Fruit fly (Drosophila melanogaster) whole organism, embryonic: ENCODE results near the gene pkaap.
A peak's percentile ranks its signal among the peaks of the same experiment; 100 is the strongest.

Source experiments
- Adf1 ChIP-seq: fragments of 200-800 bp; sonication (Bioruptor generic); IDR thresholded peaks from 2 replicates; pipeline ENCODE4 v1.3.6; 2022; ENCODE audit warnings: missing biosample characterization, missing genetic modification characterization
- Bteb2 ChIP-seq: fragments of 200-800 bp; sonication (Bioruptor generic); optimal IDR thresholded peaks from 2 replicates; lab custom pipeline; 2016; ENCODE audit warnings: missing biosample characterization, missing genetic modification characterization
- CG1024 ChIP-seq: fragments of 200-800 bp; sonication (Bioruptor generic); IDR thresholded peaks from 2 replicates; pipeline ENCODE4 v1.3.6; 2022; ENCODE audit warnings: missing biosample characterization, missing genetic modification characterization
- CG10274 ChIP-seq: fragments of 200-800 bp; sonication (Bioruptor generic); optimal IDR thresholded peaks from 3 replicates; lab custom pipeline; 2017; ENCODE audit warnings: missing biosample characterization, mild to moderate bottlenecking, missing genetic modification characterization
- CG11398 ChIP-seq: fragments of 200-800 bp; sonication (Bioruptor generic); optimal IDR thresholded peaks from 2 replicates; lab custom pipeline; 2016; ENCODE audit warnings: missing biosample characterization, missing genetic modification characterization
- CG11696 ChIP-seq: fragments of 200-800 bp; sonication (Bioruptor generic); IDR thresholded peaks from 2 replicates; pipeline ENCODE4 v1.3.6; 2022; ENCODE audit warnings: missing biosample characterization, missing genetic modification characterization
- CG14710 ChIP-seq: fragments of 200-800 bp; sonication (Bioruptor generic); optimal IDR thresholded peaks from 3 replicates; lab custom pipeline; 2019; ENCODE audit warnings: missing biosample characterization, mild to moderate bottlenecking, missing genetic modification characterization, moderate library complexity
- CG16813 ChIP-seq: fragments of 200-800 bp; sonication (Bioruptor generic); IDR thresholded peaks from 3 replicates; pipeline ENCODE4 v1.3.6; 2022; ENCODE audit warnings: missing biosample characterization, missing genetic modification characterization; ENCODE audit not compliant: partially characterized antibody
- CG16863 ChIP-seq: fragments of 200-800 bp; sonication (Bioruptor generic); optimal IDR thresholded peaks from 3 replicates; lab custom pipeline; 2016; ENCODE audit warnings: missing biosample characterization, missing genetic modification characterization
- CG17568 ChIP-seq: fragments of 200-800 bp; sonication (Bioruptor generic); optimal IDR thresholded peaks from 2 replicates; lab custom pipeline; 2018; ENCODE audit warnings: missing biosample characterization, mild to moderate bottlenecking, missing genetic modification characterization, moderate library complexity
- CG18619 ChIP-seq: fragments of 200-800 bp; sonication (Bioruptor generic); optimal IDR thresholded peaks from 3 replicates; lab custom pipeline; 2017; ENCODE audit warnings: missing biosample characterization, mild to moderate bottlenecking, missing genetic modification characterization
- CG2199 ChIP-seq: fragments of 200-800 bp; sonication (Bioruptor generic); IDR thresholded peaks from 3 replicates; pipeline ENCODE4 v1.3.6; 2022; ENCODE audit warnings: missing biosample characterization, missing genetic modification characterization
- CG3281 ChIP-seq: fragments of 200-800 bp; sonication (Bioruptor generic); optimal IDR thresholded peaks from 3 replicates; lab custom pipeline; 2017; ENCODE audit warnings: missing biosample characterization, mild to moderate bottlenecking, missing genetic modification characterization
- CG3726 ChIP-seq: fragments of 200-800 bp; sonication (Bioruptor generic); IDR thresholded peaks from 3 replicates; pipeline ENCODE4, ENCODE4 v1.3.6; 2022; ENCODE audit warnings: missing biosample characterization, missing genetic modification characterization
- CG4707 ChIP-seq: fragments of 200-800 bp; sonication (Bioruptor generic); optimal IDR thresholded peaks from 2 replicates; lab custom pipeline; 2018; ENCODE audit warnings: missing biosample characterization, mild to moderate bottlenecking, missing genetic modification characterization, moderate library complexity
- CG5180 ChIP-seq: fragments of 200-800 bp; sonication (Bioruptor generic); optimal IDR thresholded peaks from 3 replicates; lab custom pipeline; 2017; ENCODE audit warnings: missing biosample characterization, missing genetic modification characterization, mild to moderate bottlenecking, moderate library complexity, missing genetic modification reagents
- CG6175 ChIP-seq: fragments of 200-800 bp; sonication (Bioruptor generic); IDR thresholded peaks from 3 replicates; pipeline ENCODE4 v1.3.6; 2022; ENCODE audit warnings: missing biosample characterization, missing genetic modification characterization
- CG6654 ChIP-seq: fragments of 200-800 bp; sonication (Bioruptor generic); optimal IDR thresholded peaks from 2 replicates; lab custom pipeline; 2017; ENCODE audit warnings: missing biosample characterization, mild to moderate bottlenecking, missing genetic modification characterization
- CG6791 ChIP-seq: fragments of 200-800 bp; sonication (Bioruptor generic); IDR thresholded peaks from 3 replicates; pipeline ENCODE4 v1.3.6; 2022; ENCODE audit warnings: missing biosample characterization, missing genetic modification characterization; ENCODE audit not compliant: partially characterized antibody
- CG8290 ChIP-seq, 3 experiments: fragments of 200-800 bp; sonication (Bioruptor generic); optimal IDR thresholded peaks; 2 replicates each; lab custom pipeline; 2016 to 2019; ENCODE audit warnings: missing biosample characterization in 3 of 3, missing genetic modification characterization in 3 of 3, mild to moderate bottlenecking in 2 of 3, moderate library complexity in 1 of 3
- CG9215 ChIP-seq: fragments of 200-800 bp; sonication (Bioruptor generic); IDR thresholded peaks from 2 replicates; pipeline ENCODE4 v1.3.6; 2022; ENCODE audit warnings: missing biosample characterization, missing genetic modification characterization
- CHES-1-like ChIP-seq: fragments of 200-800 bp; sonication (Bioruptor generic); optimal IDR thresholded peaks from 2 replicates; lab custom pipeline; 2016; ENCODE audit warnings: missing biosample characterization, missing genetic modification characterization
- CrebB ChIP-seq: fragments of 200-800 bp; sonication (Bioruptor generic); optimal IDR thresholded peaks from 3 replicates; lab custom pipeline; 2018; ENCODE audit warnings: missing biosample characterization, mild to moderate bottlenecking, missing genetic modification characterization
- Fer1 ChIP-seq: fragments of 200-800 bp; sonication (Bioruptor generic); optimal IDR thresholded peaks from 2 replicates; lab custom pipeline; 2017; ENCODE audit warnings: missing biosample characterization, mild to moderate bottlenecking, missing genetic modification characterization
- GATAe ChIP-seq: fragments of 200-800 bp; sonication (Bioruptor generic); conservative IDR thresholded peaks from 2 replicates; pipeline ENCODE4 v1.3.6; 2022; ENCODE audit warnings: missing biosample characterization, missing genetic modification characterization
- HHEX ChIP-seq: fragments of 200-800 bp; sonication (Bioruptor generic); optimal IDR thresholded peaks from 3 replicates; lab custom pipeline; 2017; ENCODE audit warnings: missing biosample characterization, mild to moderate bottlenecking, missing genetic modification characterization, missing genetic modification reagents
- HLH4C ChIP-seq: fragments of 200-800 bp; sonication (Bioruptor generic); IDR thresholded peaks from 3 replicates; pipeline ENCODE4 v1.3.6; 2022; ENCODE audit warnings: missing biosample characterization, missing genetic modification characterization; ENCODE audit not compliant: partially characterized antibody
- HmgZ ChIP-seq: fragments of 200-800 bp; sonication (Bioruptor generic); optimal IDR thresholded peaks from 2 replicates; lab custom pipeline; 2018; ENCODE audit warnings: missing biosample characterization, mild to moderate bottlenecking, missing genetic modification characterization
- Hr78 ChIP-seq, 2 experiments: fragments of 200-800 bp in 1 of 2; fragments of >200 bp in 1 of 2; sonication (Bioruptor generic) in 1 of 2; optimal IDR thresholded peaks; 2 replicates each; lab custom pipeline; 2017 to 2019; ENCODE audit warnings: missing biosample characterization in 2 of 2, missing genetic modification characterization in 2 of 2, mild to moderate bottlenecking in 1 of 2, moderate library complexity in 1 of 2
- Nf-YA ChIP-seq: fragments of 200-800 bp; sonication (Bioruptor generic); IDR thresholded peaks from 2 replicates; pipeline ENCODE4 v1.3.6; 2022; ENCODE audit warnings: missing biosample characterization, missing genetic modification characterization
- Ssrp ChIP-seq: fragments of 200-800 bp; sonication (Bioruptor generic); optimal IDR thresholded peaks from 2 replicates; lab custom pipeline; 2018; ENCODE audit warnings: missing biosample characterization, mild to moderate bottlenecking, missing genetic modification characterization, moderate library complexity
- chinmo ChIP-seq: fragments of 200-800 bp; sonication (Bioruptor generic); IDR thresholded peaks from 4 replicates; pipeline ENCODE4 v1.3.6; 2022; ENCODE audit warnings: missing biosample characterization, missing genetic modification characterization; ENCODE audit not compliant: partially characterized antibody
- croc ChIP-seq: fragments of 200-800 bp; sonication (Bioruptor generic); conservative IDR thresholded peaks from 3 replicates; pipeline ENCODE4 v1.3.6; 2022; ENCODE audit warnings: missing biosample characterization, missing genetic modification characterization
- da ChIP-seq: fragments of 200-800 bp; sonication (Bioruptor generic); optimal IDR thresholded peaks from 2 replicates; lab custom pipeline; 2016; ENCODE audit warnings: missing biosample characterization, missing genetic modification characterization
- gsb-n ChIP-seq: fragments of 200-800 bp; sonication (Bioruptor generic); optimal IDR thresholded peaks from 3 replicates; lab custom pipeline; 2018; ENCODE audit warnings: missing biosample characterization, mild to moderate bottlenecking, missing genetic modification characterization
- ind ChIP-seq: fragments of 200-800 bp; sonication (Bioruptor generic); optimal IDR thresholded peaks from 3 replicates; lab custom pipeline; 2016; ENCODE audit warnings: missing biosample characterization, missing genetic modification characterization
- inv ChIP-seq: fragments of 200-800 bp; sonication (Bioruptor generic); IDR thresholded peaks from 2 replicates; pipeline ENCODE4 v1.3.6; 2022; ENCODE audit warnings: missing biosample characterization, missing genetic modification characterization; ENCODE audit not compliant: partially characterized antibody
- kay ChIP-seq: fragments of 200-800 bp; sonication (Bioruptor generic); optimal IDR thresholded peaks from 2 replicates; lab custom pipeline; 2016; ENCODE audit warnings: missing biosample characterization, missing genetic modification characterization
- lab ChIP-seq: fragments of 200-800 bp; sonication (Bioruptor generic); optimal IDR thresholded peaks from 3 replicates; lab custom pipeline; 2017; ENCODE audit warnings: missing biosample characterization, missing genetic modification characterization, mild to moderate bottlenecking, moderate library complexity, missing genetic modification reagents
- mld ChIP-seq: fragments of 200-800 bp; sonication (Bioruptor generic); IDR thresholded peaks from 3 replicates; pipeline ENCODE4 v1.3.6; 2022; ENCODE audit warnings: missing biosample characterization, missing genetic modification characterization; ENCODE audit not compliant: partially characterized antibody
- repo ChIP-seq: fragments of 200-800 bp; sonication (Bioruptor generic); optimal IDR thresholded peaks from 2 replicates; lab custom pipeline; 2016; ENCODE audit warnings: missing biosample characterization, missing genetic modification characterization
- schlank ChIP-seq: fragments of 200-800 bp; sonication (Bioruptor generic); optimal IDR thresholded peaks from 2 replicates; lab custom pipeline; 2018; ENCODE audit warnings: missing biosample characterization, mild to moderate bottlenecking, missing genetic modification characterization
- sens ChIP-seq: fragments of 200-800 bp; sonication (Bioruptor generic); peaks from one replicate; lab custom pipeline; 2016; ENCODE audit warnings: missing biosample characterization, missing genetic modification characterization
- sens-2 ChIP-seq: fragments of 200-800 bp; sonication (Bioruptor generic); IDR thresholded peaks from 2 replicates; pipeline ENCODE4 v1.3.6; 2022; ENCODE audit warnings: missing biosample characterization, missing genetic modification characterization
- sima ChIP-seq: fragments of 200-800 bp; sonication (Bioruptor generic); optimal IDR thresholded peaks from 2 replicates; lab custom pipeline; 2016; ENCODE audit warnings: missing biosample characterization, missing genetic modification characterization
- sug ChIP-seq: fragments of 200-800 bp; optimal IDR thresholded peaks from 2 replicates; lab custom pipeline; 2019; ENCODE audit warnings: missing biosample characterization, mild to moderate bottlenecking, missing genetic modification characterization, moderate library complexity
- vfl ChIP-seq: fragments of 200-800 bp; sonication (Bioruptor generic); optimal IDR thresholded peaks from 2 replicates; lab custom pipeline; 2016; ENCODE audit warnings: missing biosample characterization, missing genetic modification characterization
- zf30C ChIP-seq: fragments of 200-800 bp; sonication (Bioruptor generic); optimal IDR thresholded peaks from 3 replicates; lab custom pipeline; 2018; ENCODE audit warnings: missing biosample characterization, mild to moderate bottlenecking, missing genetic modification characterization
- zfh2 ChIP-seq: fragments of 200-800 bp; sonication (Bioruptor generic); optimal IDR thresholded peaks from 2 replicates; lab custom pipeline; 2016; ENCODE audit warnings: missing biosample characterization, missing genetic modification characterization

Gene pkaap

DNA sequence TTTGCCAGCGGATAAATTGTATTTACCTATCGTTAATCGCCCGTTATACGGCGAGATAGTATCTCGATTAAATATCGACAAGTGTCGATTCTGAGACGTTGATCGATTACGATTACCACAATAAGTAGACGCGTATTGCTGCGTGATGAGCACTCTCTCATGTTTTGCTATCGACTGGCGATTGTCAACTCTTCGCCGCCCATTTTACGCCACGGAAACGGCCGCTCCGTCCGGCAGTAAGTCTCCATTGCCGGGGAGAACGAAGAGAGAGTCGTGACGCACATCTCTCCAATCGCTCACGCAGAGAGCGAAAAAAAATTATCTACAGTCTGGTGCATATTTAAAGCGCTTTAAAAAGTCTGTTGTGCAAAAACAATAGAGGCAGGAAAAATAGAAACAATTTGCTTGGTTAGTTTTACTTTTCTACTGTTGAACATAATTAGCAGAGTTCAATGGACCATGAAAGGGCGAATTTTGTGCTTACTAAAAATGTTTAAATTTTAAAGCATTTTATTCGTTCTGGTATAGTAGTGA, 36.4 kb upstream of the pkaap start, which contains the start of gene CG46309 (continued):
- TF ChIP-seq CG11696 (GFP tag; lab: Robert Waterston, UW) (peak; percentile 94), sens (GFP tag; lab: Kevin White, UChicago) (peak; percentile 85), Fer1 (GFP tag; lab: Kevin White, UChicago) (peak; percentile 43), HHEX (GFP tag; lab: Kevin White, UChicago) (peak; percentile 51), HmgZ (peak; percentile 46), schlank (peak; percentile 23), Hr78 (GFP tag; optimal IDR thresholded peaks at IDR 0.05; lab: Kevin White, UChicago) (no peak), ind (GFP tag; lab: Kevin White, UChicago) (peak; percentile 35), chinmo (GFP tag; lab: Robert Waterston, UW) (peak; percentile 98), vfl (GFP tag; lab: Kevin White, UChicago) (peak; percentile 45), CG17568 (GFP tag; lab: Kevin White, UChicago) (peak; percentile 70), CG5180 (GFP tag; lab: Kevin White, UChicago) (no peak), zf30C (peak; percentile 5), CG4707 (GFP tag; lab: Kevin White, UChicago) (peak; percentile 48), CG16863 (GFP tag; lab: Kevin White, UChicago) (peak; percentile 15), zfh2 (peak; percentile 49), sens-2 (GFP tag; lab: Robert Waterston, UW) (no peak), sug (tag; lab: Kevin White, UChicago) (peak; percentile 12), HLH4C (GFP tag; lab: Robert Waterston, UW) (peak; percentile 99), CHES-1-like (GFP tag; lab: Kevin White, UChicago) (no peak), Ssrp (tag; lab: Kevin White, UChicago) (peak; percentile 25), inv (peak; percentile 71), lab (peak; percentile 59), CG1024 (GFP tag; lab: Robert Waterston, UW) (no peak), CG6791 (peak; percentile 96), CG2199 (GFP tag; lab: Robert Waterston, UW) (no peak), CG11398 (GFP tag; lab: Kevin White, UChicago) (peak; percentile 9), CG10274 (GFP tag; lab: Kevin White, UChicago) (no peak), Bteb2 (GFP tag; lab: Kevin White, UChicago) (peak; percentile 69), CG9215 (GFP tag; lab: Robert Waterston, UW) (no peak), CG18619 (GFP tag; lab: Kevin White, UChicago) (peak; percentile 25), CG3281 (GFP tag; lab: Kevin White, UChicago) (peak; percentile 52), sima (GFP tag; lab: Kevin White, UChicago) (no peak), CG8290 (GFP tag; optimal IDR thresholded peaks at IDR 0.05; lab: Kevin White, UChicago) (peak; percentile 94), CG8290 (tag; optimal IDR thresholded peaks at IDR 0.05; lab: Kevin White, UChicago) (peak; percentile 76 to 90), CrebB (tag; lab: Kevin White, UChicago) (peak; percentile 72), CG14710 (tag; lab: Kevin White, UChicago) (no peak), CG16813 (GFP tag; lab: Robert Waterston, UW) (peak; percentile 89; the same call in 2 of the 3 replicates), repo (GFP tag; lab: Kevin White, UChicago) (no peak), CG6654 (no peak), CG6175 (GFP tag; lab: Robert Waterston, UW) (no peak), kay (GFP tag; lab: Kevin White, UChicago) (peak; percentile 49), Nf-YA (no peak), CG3726 (GFP tag; lab: Robert Waterston, UW) (no peak), da (GFP tag; lab: Kevin White, UChicago) (no peak), GATAe (GFP tag; lab: Robert Waterston, UW) (no peak), mld (GFP tag; lab: Robert Waterston, UW) (no peak; the same call in 1 of the 3 replicates), gsb-n (tag; lab: Kevin White, UChicago) (peak; percentile 12), Adf1 (GFP tag; lab: Robert Waterston, UW) (peak; percentile 30; the same call in 1 of the 2 replicates), croc (GFP tag; lab: Robert Waterston, UW) (no peak)
